Fruit fly (Drosophila melanogaster) whole organism, embryonic: ENCODE data around the gene CG11562.

ENCODE experiments used
- Aef1 ChIP-seq: fragments of 200-800 bp; sonication (Bioruptor generic); IDR thresholded peaks from 3 replicates; pipeline ENCODE4 v1.3.6; 2022; ENCODE audit warnings: missing biosample characterization, missing genetic modification characterization
- Atf3 ChIP-seq: fragments of 200-800 bp; sonication (Bioruptor generic); optimal IDR thresholded peaks from 3 replicates; lab custom pipeline; 2016; ENCODE audit warnings: missing biosample characterization, missing genetic modification characterization
- CG10209 ChIP-seq: fragments of 200-800 bp; sonication (Bioruptor generic); optimal IDR thresholded peaks from 3 replicates; lab custom pipeline; 2017; ENCODE audit warnings: missing biosample characterization, mild to moderate bottlenecking, missing genetic modification characterization, missing genetic modification reagents
- CG12219 ChIP-seq: fragments of 200-800 bp; sonication (Bioruptor generic); optimal IDR thresholded peaks from 3 replicates; lab custom pipeline; 2018; ENCODE audit warnings: missing biosample characterization, mild to moderate bottlenecking, missing genetic modification characterization
- CG12299 ChIP-seq: fragments of 200-800 bp; sonication (Bioruptor generic); optimal IDR thresholded peaks from 2 replicates; lab custom pipeline; 2018; ENCODE audit warnings: missing biosample characterization, mild to moderate bottlenecking, missing genetic modification characterization
- CG15269 ChIP-seq: fragments of 200-800 bp; sonication (Bioruptor generic); optimal IDR thresholded peaks from 2 replicates; lab custom pipeline; 2018; ENCODE audit warnings: missing biosample characterization, mild to moderate bottlenecking, missing genetic modification characterization, moderate library complexity
- CG17186 ChIP-seq: fragments of 200-800 bp; sonication (Bioruptor generic); optimal IDR thresholded peaks from 3 replicates; lab custom pipeline; 2017; ENCODE audit warnings: missing biosample characterization, missing genetic modification reagents, missing genetic modification characterization
- CG17912 ChIP-seq: fragments of 200-800 bp; sonication (Bioruptor generic); optimal IDR thresholded peaks from 2 replicates; lab custom pipeline; 2018; ENCODE audit warnings: missing biosample characterization, mild to moderate bottlenecking, missing genetic modification characterization
- CG18476 ChIP-seq: fragments of 200-800 bp; sonication (Bioruptor generic); optimal IDR thresholded peaks from 2 replicates; lab custom pipeline; 2016; ENCODE audit warnings: missing biosample characterization, mild to moderate bottlenecking, missing genetic modification characterization
- CG2116 ChIP-seq: fragments of 200-800 bp; sonication (Bioruptor generic); optimal IDR thresholded peaks from 3 replicates; lab custom pipeline; 2018; ENCODE audit warnings: missing biosample characterization, mild to moderate bottlenecking, missing genetic modification characterization
- CG2875 ChIP-seq: fragments of 200-800 bp; sonication (Bioruptor generic); optimal IDR thresholded peaks from 2 replicates; lab custom pipeline; 2017; ENCODE audit warnings: missing biosample characterization, mild to moderate bottlenecking, missing genetic modification characterization, missing genetic modification reagents
- CG3995 ChIP-seq: fragments of 200-800 bp; sonication (Bioruptor generic); optimal IDR thresholded peaks from 3 replicates; lab custom pipeline; 2016; ENCODE audit warnings: missing biosample characterization, missing genetic modification characterization
- CG4328 ChIP-seq: fragments of 200-800 bp; sonication (Bioruptor generic); optimal IDR thresholded peaks from 3 replicates; lab custom pipeline; 2017; ENCODE audit warnings: missing biosample characterization, missing genetic modification reagents, missing genetic modification characterization
- CG7372 ChIP-seq: fragments of 200-800 bp; sonication (Bioruptor generic); IDR thresholded peaks from 2 replicates; pipeline ENCODE4 v1.3.6; 2022; ENCODE audit warnings: missing biosample characterization, missing genetic modification characterization
- CG7928 ChIP-seq: fragments of 200-800 bp; sonication (Bioruptor generic); optimal IDR thresholded peaks from 2 replicates; lab custom pipeline; 2017; ENCODE audit warnings: missing biosample characterization, mild to moderate bottlenecking, missing genetic modification characterization
- CrebB ChIP-seq: fragments of 200-800 bp; sonication (Bioruptor generic); optimal IDR thresholded peaks from 3 replicates; lab custom pipeline; 2018; ENCODE audit warnings: missing biosample characterization, mild to moderate bottlenecking, missing genetic modification characterization
- Dip3 ChIP-seq: fragments of 200-800 bp; sonication (Bioruptor generic); optimal IDR thresholded peaks from 3 replicates; lab custom pipeline; 2016; ENCODE audit warnings: missing biosample characterization, missing genetic modification characterization
- Dll ChIP-seq: fragments of 200-800 bp; sonication (Bioruptor generic); IDR thresholded peaks from 4 replicates; pipeline ENCODE4 v1.3.6; 2022; ENCODE audit warnings: missing biosample characterization, missing genetic modification characterization; ENCODE audit not compliant: partially characterized antibody
- Ets97D ChIP-seq: fragments of 200-800 bp; sonication (Bioruptor generic); optimal IDR thresholded peaks from 3 replicates; lab custom pipeline; 2016; ENCODE audit warnings: missing biosample characterization, missing genetic modification characterization
- GATAe ChIP-seq: fragments of 200-800 bp; sonication (Bioruptor generic); conservative IDR thresholded peaks from 2 replicates; pipeline ENCODE4 v1.3.6; 2022; ENCODE audit warnings: missing biosample characterization, missing genetic modification characterization
- HmgZ ChIP-seq: fragments of 200-800 bp; sonication (Bioruptor generic); optimal IDR thresholded peaks from 2 replicates; lab custom pipeline; 2018; ENCODE audit warnings: missing biosample characterization, mild to moderate bottlenecking, missing genetic modification characterization
- Hr51 ChIP-seq, 2 experiments: fragments of 200-800 bp; sonication (Bioruptor generic); optimal IDR thresholded peaks; 2 replicates in 1 of 2; 3 replicates in 1 of 2; lab custom pipeline; 2016 to 2018; ENCODE audit warnings: missing biosample characterization in 2 of 2, missing genetic modification characterization in 2 of 2, mild to moderate bottlenecking in 1 of 2, moderate library complexity in 1 of 2
- Hsf ChIP-seq: fragments of 200-800 bp; sonication (Bioruptor generic); optimal IDR thresholded peaks from 3 replicates; lab custom pipeline; 2016; ENCODE audit warnings: missing biosample characterization, missing genetic modification characterization
- Lhr ChIP-seq: fragments of 200-800 bp; sonication (Bioruptor generic); optimal IDR thresholded peaks from 3 replicates; lab custom pipeline; 2017; ENCODE audit warnings: mild to moderate bottlenecking, missing biosample characterization, missing genetic modification reagents, missing genetic modification characterization
- Nf-YA ChIP-seq: fragments of 200-800 bp; sonication (Bioruptor generic); IDR thresholded peaks from 2 replicates; pipeline ENCODE4 v1.3.6; 2022; ENCODE audit warnings: missing biosample characterization, missing genetic modification characterization
- Nf-YB ChIP-seq: fragments of 200-800 bp; sonication (Bioruptor generic); optimal IDR thresholded peaks from 3 replicates; lab custom pipeline; 2019; ENCODE audit warnings: missing biosample characterization, mild to moderate bottlenecking, missing genetic modification characterization, moderate library complexity
- Optix ChIP-seq: fragments of 200-800 bp; sonication (Bioruptor generic); IDR thresholded peaks from 3 replicates; pipeline ENCODE4 v1.3.6; 2022; ENCODE audit warnings: missing biosample characterization, missing genetic modification characterization
- Scr ChIP-seq: fragments of 200-800 bp; sonication (Bioruptor generic); IDR thresholded peaks from 2 replicates; pipeline ENCODE4 v1.3.6; 2022; ENCODE audit warnings: missing biosample characterization, missing genetic modification characterization; ENCODE audit not compliant: partially characterized antibody
- Side ChIP-seq: fragments of 200-800 bp; sonication (Bioruptor generic); optimal IDR thresholded peaks from 2 replicates; lab custom pipeline; 2016; ENCODE audit warnings: missing biosample characterization, missing genetic modification characterization
- Sox102F ChIP-seq: fragments of 200-800 bp; sonication (Bioruptor generic); optimal IDR thresholded peaks from 2 replicates; lab custom pipeline; 2018; ENCODE audit warnings: missing biosample characterization, mild to moderate bottlenecking, missing genetic modification characterization, moderate library complexity
- Sry-δ ChIP-seq: fragments of 200-800 bp; sonication (Bioruptor generic); optimal IDR thresholded peaks from 2 replicates; lab custom pipeline; 2016; ENCODE audit warnings: missing biosample characterization, missing genetic modification characterization
- ara ChIP-seq: fragments of 200-800 bp; sonication (Bioruptor generic); IDR thresholded peaks from 2 replicates; pipeline ENCODE4 v1.3.6; 2022; ENCODE audit warnings: missing biosample characterization, missing genetic modification characterization
- dimm ChIP-seq: fragments of 200-800 bp; sonication (Bioruptor generic); IDR thresholded peaks from 2 replicates; pipeline ENCODE4 v1.3.6; 2022; ENCODE audit warnings: missing biosample characterization, missing genetic modification characterization
- dm ChIP-seq: fragments of 200-800 bp; sonication (Bioruptor generic); optimal IDR thresholded peaks from 3 replicates; lab custom pipeline; 2016; ENCODE audit warnings: missing biosample characterization, missing genetic modification characterization
- eve ChIP-seq, 2 experiments: fragments of >200 bp; optimal IDR thresholded peaks; 2 replicates each; lab custom pipeline; 2017; ENCODE audit warnings: missing biosample characterization in 2 of 2, missing genetic modification characterization in 2 of 2
- ftz-f1 ChIP-seq: fragments of 200-800 bp; sonication (Bioruptor generic); optimal IDR thresholded peaks from 2 replicates; lab custom pipeline; 2016; ENCODE audit warnings: missing biosample characterization, missing genetic modification characterization
- grn ChIP-seq: fragments of 200-800 bp; sonication (Bioruptor generic); optimal IDR thresholded peaks from 3 replicates; lab custom pipeline; 2017; ENCODE audit warnings: missing biosample characterization, missing genetic modification characterization
- gsb ChIP-seq: fragments of 200-800 bp; sonication (Bioruptor generic); IDR thresholded peaks from 2 replicates; pipeline ENCODE4 v1.3.6; 2022; ENCODE audit warnings: missing biosample characterization, missing genetic modification characterization
- gsb-n ChIP-seq: fragments of 200-800 bp; sonication (Bioruptor generic); optimal IDR thresholded peaks from 3 replicates; lab custom pipeline; 2018; ENCODE audit warnings: missing biosample characterization, mild to moderate bottlenecking, missing genetic modification characterization
- h ChIP-seq: fragments of >200 bp; optimal IDR thresholded peaks from 2 replicates; lab custom pipeline; 2017
- ham ChIP-seq: fragments of 200-800 bp; sonication (Bioruptor generic); IDR thresholded peaks from 2 replicates; pipeline ENCODE4 v1.3.6; 2022; ENCODE audit warnings: missing biosample characterization, missing genetic modification characterization
- knrl ChIP-seq: fragments of 200-800 bp; sonication (Bioruptor generic); IDR thresholded peaks from 3 replicates; pipeline ENCODE4 v1.3.6; 2022; ENCODE audit warnings: missing biosample characterization, missing genetic modification characterization; ENCODE audit not compliant: partially characterized antibody
- lbe ChIP-seq: fragments of 200-800 bp; sonication (Bioruptor generic); optimal IDR thresholded peaks from 2 replicates; lab custom pipeline; 2016; ENCODE audit warnings: missing biosample characterization, mild to moderate bottlenecking, missing genetic modification characterization
- nau ChIP-seq: fragments of 200-800 bp; sonication (Bioruptor generic); optimal IDR thresholded peaks from 3 replicates; lab custom pipeline; 2017; ENCODE audit warnings: missing biosample characterization, mild to moderate bottlenecking, missing genetic modification characterization, missing genetic modification reagents
- nom ChIP-seq: fragments of 200-800 bp; sonication (Bioruptor generic); optimal IDR thresholded peaks from 2 replicates; lab custom pipeline; 2017; ENCODE audit warnings: missing biosample characterization, missing genetic modification characterization, mild to moderate bottlenecking, moderate library complexity, missing genetic modification reagents
- oc ChIP-seq: fragments of 200-800 bp; sonication (Bioruptor generic); optimal IDR thresholded peaks from 2 replicates; lab custom pipeline; 2018; ENCODE audit warnings: missing biosample characterization, mild to moderate bottlenecking, missing genetic modification characterization, moderate library complexity
- odd ChIP-seq: fragments of 200-800 bp; sonication (Bioruptor generic); optimal IDR thresholded peaks from 2 replicates; lab custom pipeline; 2017; ENCODE audit warnings: missing biosample characterization, mild to moderate bottlenecking, missing genetic modification characterization
- sima ChIP-seq: fragments of 200-800 bp; sonication (Bioruptor generic); optimal IDR thresholded peaks from 2 replicates; lab custom pipeline; 2016; ENCODE audit warnings: missing biosample characterization, missing genetic modification characterization
- sisA ChIP-seq: fragments of 200-800 bp; sonication (Bioruptor generic); IDR thresholded peaks from 2 replicates; pipeline ENCODE4 v1.3.6; 2022; ENCODE audit warnings: missing biosample characterization, missing genetic modification characterization
- sug ChIP-seq: fragments of 200-800 bp; optimal IDR thresholded peaks from 2 replicates; lab custom pipeline; 2019; ENCODE audit warnings: missing biosample characterization, mild to moderate bottlenecking, missing genetic modification characterization, moderate library complexity
- zf30C ChIP-seq: fragments of 200-800 bp; sonication (Bioruptor generic); optimal IDR thresholded peaks from 3 replicates; lab custom pipeline; 2018; ENCODE audit warnings: missing biosample characterization, mild to moderate bottlenecking, missing genetic modification characterization

The CG11562 gene

DNA sequence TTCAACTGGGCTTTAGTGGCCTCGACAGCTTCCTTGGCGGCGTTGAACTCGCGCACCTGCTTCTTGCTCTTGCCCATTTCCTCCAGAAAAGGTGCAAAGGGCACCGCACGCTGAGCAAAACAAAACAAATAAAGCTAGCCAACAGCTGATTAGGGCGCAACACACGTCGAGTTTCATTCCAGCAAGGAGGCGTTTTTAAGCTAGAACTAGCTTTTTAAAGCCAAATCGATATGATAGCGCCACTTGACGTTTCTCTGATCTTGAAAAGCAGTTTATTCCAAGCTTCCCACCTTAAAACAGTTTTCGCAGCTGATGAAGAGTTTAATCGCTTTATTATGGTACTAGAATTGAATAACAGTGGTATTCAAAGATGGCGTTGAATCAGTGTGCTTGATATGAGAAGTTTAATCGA lies 9.1 kb upstream of the CG11562 start, which contains the start of gene CG11601 (continued):
- no peak for TF ChIP-seq lbe (GFP tag; lab: Kevin White, UChicago)
- TF ChIP-seq HmgZ: peak; percentile 55
- TF ChIP-seq CG12299: no peak
- TF ChIP-seq Optix (GFP tag; lab: Robert Waterston, UW): no peak
- TF ChIP-seq odd (GFP tag; lab: Kevin White, UChicago): no peak
- no peak for TF ChIP-seq Atf3 (GFP tag; lab: Kevin White, UChicago)
- no peak for TF ChIP-seq Dll (GFP tag; lab: Robert Waterston, UW)
- 0 out of 3 replicates have a peak, but pooled peaks have one; percentile 20 for TF ChIP-seq Aef1 (GFP tag; lab: Robert Waterston, UW)
- no peak for TF ChIP-seq CrebB
- TF ChIP-seq knrl: peak; percentile 57; the same call in 2 of the 3 replicates
- TF ChIP-seq CG10209 (GFP tag; lab: Kevin White, UChicago): peak; percentile 7
- TF ChIP-seq Sox102F (GFP tag; lab: Kevin White, UChicago): no peak
- no peak for TF ChIP-seq Nf-YA (GFP tag; lab: Robert Waterston, UW)
- TF ChIP-seq CG17912 (GFP tag; lab: Kevin White, UChicago): no peak
- no peak for TF ChIP-seq dimm (GFP tag; lab: Robert Waterston, UW)
- TF ChIP-seq GATAe (GFP tag; lab: Robert Waterston, UW): no peak
- peak in 1 of 2 experiments; percentile 9 for TF ChIP-seq Hr51 (GFP tag; optimal IDR thresholded peaks at IDR 0.05; lab: Kevin White, UChicago)
- peak; percentile 14 for TF ChIP-seq dm (GFP tag; lab: Kevin White, UChicago)
- no peak for TF ChIP-seq Lhr (GFP tag; lab: Kevin White, UChicago)
- peak; percentile 52 for TF ChIP-seq CG2116
- TF ChIP-seq CG2875 (GFP tag; lab: Kevin White, UChicago): no peak
- no peak for TF ChIP-seq zf30C (GFP tag; lab: Kevin White, UChicago)
- TF ChIP-seq grn (GFP tag; lab: Kevin White, UChicago): no peak
- peak; percentile 84 for TF ChIP-seq nom (GFP tag; lab: Kevin White, UChicago)
- TF ChIP-seq Nf-YB (GFP tag; lab: Kevin White, UChicago): no peak
- 0 out of 2 replicates have a peak, but pooled peaks have one; percentile 5 for TF ChIP-seq sisA (GFP tag; lab: Robert Waterston, UW)
- peak; percentile 39 for TF ChIP-seq sug (tag; lab: Kevin White, UChicago)
- no peak for TF ChIP-seq CG7928 (GFP tag; lab: Kevin White, UChicago)
- no peak for TF ChIP-seq CG4328 (GFP tag; lab: Kevin White, UChicago)
- TF ChIP-seq Side (GFP tag; lab: Kevin White, UChicago): peak; percentile 10
- no peak for TF ChIP-seq CG15269 (tag; lab: Kevin White, UChicago)
- no peak for TF ChIP-seq ham (GFP tag; lab: Robert Waterston, UW)
- TF ChIP-seq CG12219: no peak
- no peak for TF ChIP-seq sima
- TF ChIP-seq Hsf (GFP tag; lab: Kevin White, UChicago): peak; percentile 49
- TF ChIP-seq ara: 0 out of 2 replicates have a peak, but pooled peaks have one; percentile 5
- TF ChIP-seq CG18476: no peak
- TF ChIP-seq eve (GFP tag; optimal IDR thresholded peaks at IDR 0.05; lab: Kevin White, UChicago): no peak
- TF ChIP-seq Ets97D (GFP tag; lab: Kevin White, UChicago): peak; percentile 53
- peak; percentile 77 for TF ChIP-seq Sry-δ (GFP tag; lab: Kevin White, UChicago)
- no peak for TF ChIP-seq CG17186
- TF ChIP-seq ftz-f1 (GFP tag; lab: Kevin White, UChicago): no peak
- TF ChIP-seq nau (GFP tag; lab: Kevin White, UChicago): no peak
- peak; percentile 6 for TF ChIP-seq Dip3 (GFP tag; lab: Kevin White, UChicago)
- no peak for TF ChIP-seq gsb-n (tag; lab: Kevin White, UChicago)
- no peak for TF ChIP-seq CG7372
- no peak for TF ChIP-seq oc (tag; lab: Kevin White, UChicago)
- peak; percentile 34 for TF ChIP-seq Scr (GFP tag; lab: Robert Waterston, UW)
- TF ChIP-seq CG3995 (GFP tag; lab: Kevin White, UChicago): no peak
- TF ChIP-seq gsb (GFP tag; lab: Robert Waterston, UW): no peak
- TF ChIP-seq h (lab: Kevin White, UChicago): no peak
